Fruit fly (Drosophila melanogaster): ENCODE data around the gene CG13658.

The CG13658 gene

DNA sequence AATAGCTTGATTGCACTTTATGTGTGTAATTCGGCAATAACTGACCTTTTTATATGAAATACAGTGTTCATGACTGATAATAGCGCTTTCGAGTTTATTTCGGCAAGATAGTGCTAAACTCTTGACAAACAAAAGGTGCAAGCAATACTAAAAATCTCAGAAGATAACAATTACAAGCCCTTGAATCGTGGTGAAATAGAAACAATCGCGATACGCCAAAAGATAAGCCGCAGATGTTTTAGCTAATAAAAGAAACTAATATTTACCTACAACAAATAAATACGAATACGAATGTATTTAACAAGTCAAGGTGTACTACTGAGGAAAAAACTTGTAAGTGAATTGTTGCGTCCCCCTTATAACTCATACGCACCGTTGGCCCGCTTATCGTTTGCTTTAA, 12.0 kb upstream of the CG13658 start:
- TF ChIP-seq Sox14 (GFP tag; optimal IDR thresholded peaks at IDR 0.05), result no peak
- TF ChIP-seq vri (GFP tag; optimal IDR thresholded peaks at IDR 0.05), result peak; percentile 63
- TF ChIP-seq fkh (GFP tag; optimal IDR thresholded peaks at IDR 0.05), result peak; percentile 71
- TF ChIP-seq CG16779 (tag; optimal IDR thresholded peaks at IDR 0.05), result peak; percentile 2
- no peak for TF ChIP-seq CG10631 (GFP tag; optimal IDR thresholded peaks at IDR 0.05)

DNA sequence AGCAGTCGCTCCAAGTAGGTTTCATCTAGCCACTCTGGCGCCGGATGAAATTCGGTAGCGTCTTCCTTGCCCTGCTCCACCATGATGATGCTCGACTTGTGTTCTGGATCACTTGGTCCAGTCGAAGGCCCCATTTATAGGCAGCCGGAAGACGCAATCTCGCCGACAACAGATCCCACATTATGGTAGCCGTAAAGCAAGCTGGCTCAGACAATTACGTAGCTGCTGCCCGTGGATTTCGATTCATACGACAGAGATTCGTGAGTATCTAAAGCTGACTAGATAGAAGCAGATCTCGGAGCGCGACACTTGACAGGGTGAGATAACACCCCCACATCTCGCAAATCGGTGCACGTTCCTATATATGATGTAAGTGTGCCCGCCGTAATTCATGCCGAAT, 10.2 kb upstream of the CG13658 start, which contains the start of gene CG10513:
CG10513 (minus strand) TSS at position 101 of the 400 bp plus-strand sequence.
- TF ChIP-seq Smox (GFP tag; optimal IDR thresholded peaks at IDR 0.05) (no peak), vri (GFP tag; optimal IDR thresholded peaks at IDR 0.05) (peak; percentile 6), eg (GFP tag; IDR thresholded peaks at IDR 0.05) (no peak)

DNA sequence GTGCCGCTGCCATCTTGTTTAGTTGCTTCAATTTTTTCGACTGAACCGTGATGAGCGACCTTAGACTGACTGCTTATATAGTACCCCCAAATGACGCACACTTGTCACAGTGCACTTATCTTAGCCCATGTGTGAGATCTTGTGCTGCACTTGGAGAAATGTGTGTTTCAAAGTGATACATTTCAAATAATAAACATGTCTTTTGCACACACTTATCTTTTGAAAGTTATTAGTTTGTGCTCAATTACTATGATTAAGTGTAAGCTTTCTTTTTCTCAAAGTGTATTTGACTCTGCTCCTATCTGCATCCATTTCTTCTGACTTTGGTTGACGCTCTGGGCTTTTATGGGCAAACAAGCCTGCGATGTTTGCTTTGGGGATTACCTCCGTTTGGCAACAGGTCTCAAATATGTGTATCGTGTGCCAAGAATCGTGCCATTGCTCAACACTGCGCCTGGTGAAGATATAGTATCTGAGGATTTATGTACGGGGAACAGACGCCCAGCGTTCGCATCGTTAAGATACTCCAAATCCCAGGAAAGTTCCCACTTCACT, 7.4 kb upstream of the CG13658 start, which contains the start of gene CG10514:
CG10514 (minus strand) TSS at position 51 of the 555 bp plus-strand sequence.
- TF ChIP-seq Sox102F (GFP tag; optimal IDR thresholded peaks at IDR 0.05), result peak; percentile 4
- TF ChIP-seq svp (GFP tag), result peak; percentile 26
- peak; percentile 23 for TF ChIP-seq vri (GFP tag; optimal IDR thresholded peaks at IDR 0.05)
- TF ChIP-seq CG16779 (tag; optimal IDR thresholded peaks at IDR 0.05), result no peak
- no peak for TF ChIP-seq Hr38 (GFP tag; optimal IDR thresholded peaks at IDR 0.05)
- TF ChIP-seq dsx (GFP tag; optimal IDR thresholded peaks at IDR 0.05; ENCODE audit: poor library complexity, severe bottlenecking), result no peak
- no peak for TF ChIP-seq CG6808 (GFP tag; optimal IDR thresholded peaks at IDR 0.05)
- TF ChIP-seq Gug (GFP tag; IDR thresholded peaks at IDR 0.05), result no peak
- TF ChIP-seq achi (GFP tag; optimal IDR thresholded peaks at IDR 0.05), result peak; percentile 12
- TF ChIP-seq topi (GFP tag; optimal IDR thresholded peaks at IDR 0.05), result no peak
- TF ChIP-seq eg (GFP tag; IDR thresholded peaks at IDR 0.05), result no peak; the same call in 2 of the 3 replicates

DNA sequence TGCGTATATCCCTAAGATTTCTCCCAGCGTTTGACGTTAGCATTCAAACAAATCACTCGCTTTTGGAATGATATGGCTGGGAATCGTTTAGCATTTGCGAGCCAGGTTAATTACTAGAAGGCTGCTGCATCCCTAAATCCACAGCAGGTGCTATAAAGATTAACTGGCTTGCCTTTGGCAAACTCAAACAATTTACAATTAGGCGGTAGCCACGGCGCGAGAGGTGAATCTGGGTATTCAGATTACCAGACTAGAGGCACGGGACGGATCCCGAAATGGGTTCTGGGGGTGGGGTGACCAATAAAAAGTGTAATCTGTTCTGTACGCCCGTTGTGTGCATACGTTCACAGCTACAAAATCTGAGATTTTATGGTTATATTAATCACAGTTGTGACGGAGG, 6.1 kb upstream of the CG13658 start, which contains the start of gene CG11892:
CG11892 (plus strand) TSS at position 384 of the 400 bp plus-strand sequence.
- TF ChIP-seq CG1621 (tag; optimal IDR thresholded peaks at IDR 0.05) (no peak), svp (GFP tag) (peak; percentile 46), CG6808 (GFP tag; optimal IDR thresholded peaks at IDR 0.05) (no peak), fd59A (GFP tag; optimal IDR thresholded peaks at IDR 0.05) (no peak), Ets96B (tag; optimal IDR thresholded peaks at IDR 0.05) (no peak), CG10631 (GFP tag; optimal IDR thresholded peaks at IDR 0.05) (no peak), CG3919 (GFP tag; optimal IDR thresholded peaks at IDR 0.05) (no peak), Sox102F (GFP tag; optimal IDR thresholded peaks at IDR 0.05) (peak; percentile 23), fkh (GFP tag; optimal IDR thresholded peaks at IDR 0.05) (peak; percentile 90), fd85E (GFP tag; optimal IDR thresholded peaks at IDR 0.05) (no peak), CG6792 (GFP tag; optimal IDR thresholded peaks at IDR 0.05) (no peak), vri (GFP tag; optimal IDR thresholded peaks at IDR 0.05) (peak; percentile 46), CG8119 (GFP tag; IDR thresholded peaks at IDR 0.05) (no peak), CG11294 (GFP tag; IDR thresholded peaks at IDR 0.05) (no peak)

DNA sequence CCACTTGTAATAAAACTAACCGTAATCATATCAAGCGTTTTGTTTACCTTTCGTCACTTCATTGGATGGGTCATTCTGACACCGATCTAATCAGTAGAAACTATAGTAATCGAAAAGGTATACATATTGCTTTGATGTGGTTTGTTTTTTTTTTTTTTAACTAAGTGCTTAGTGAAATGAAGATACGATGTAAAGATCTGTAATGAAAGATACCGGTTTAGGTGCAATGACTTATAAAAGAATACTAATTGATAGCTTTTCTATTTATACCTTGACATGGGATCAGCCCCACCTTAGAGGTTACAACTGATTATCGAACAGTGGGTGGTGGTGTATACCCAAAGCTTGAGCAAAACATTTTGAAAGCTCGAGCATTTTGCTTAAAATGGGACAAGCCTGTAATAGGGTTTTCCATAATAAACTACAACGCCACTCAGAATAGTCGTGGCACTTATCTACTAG, 4.0 kb upstream of the CG13658 start, which contains the start of gene CG31300:
CG31300 (plus strand) TSS at position 412 of the 462 bp plus-strand sequence.
- TF ChIP-seq CG34406 (GFP tag; optimal IDR thresholded peaks at IDR 0.05), result no peak

DNA sequence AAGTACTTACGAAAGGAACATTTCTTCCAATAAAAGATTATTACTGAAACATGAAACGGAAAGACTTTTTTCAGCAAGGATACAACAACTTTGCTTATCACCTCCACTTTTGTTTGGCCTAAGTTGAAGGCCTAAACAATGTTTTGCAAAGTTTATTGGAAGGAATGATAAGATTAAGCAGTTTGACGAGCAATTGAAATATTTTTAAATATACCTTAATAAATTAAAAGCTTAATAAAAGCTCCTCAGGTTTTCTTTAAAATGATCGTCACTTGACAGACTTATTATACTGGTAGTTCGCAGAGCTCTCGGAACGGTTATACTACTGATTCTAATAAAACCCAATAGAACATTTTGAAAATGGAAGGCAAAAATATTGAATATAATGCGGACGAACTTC, 2.1 kb upstream of the CG13658 start, which contains the start of gene CG31104:
CG31104 (plus strand) TSS at position 301 of the 400 bp plus-strand sequence.
- no peak for TF ChIP-seq CG31627 (GFP tag; optimal IDR thresholded peaks at IDR 0.05)
- TF ChIP-seq pdm3 (GFP tag; optimal IDR thresholded peaks at IDR 0.05), result no peak
- no peak for TF ChIP-seq CG8632 (GFP tag; optimal IDR thresholded peaks at IDR 0.05)
- TF ChIP-seq Sox102F (GFP tag; optimal IDR thresholded peaks at IDR 0.05), result no peak
- no peak for TF ChIP-seq CG4318 (GFP tag; optimal IDR thresholded peaks at IDR 0.05)
- TF ChIP-seq CG1621 (tag; optimal IDR thresholded peaks at IDR 0.05), result no peak
- no peak for TF ChIP-seq Eip78C (GFP tag)
- TF ChIP-seq net (GFP tag; optimal IDR thresholded peaks at IDR 0.05), result no peak
- TF ChIP-seq vri (GFP tag; optimal IDR thresholded peaks at IDR 0.05), result no peak
- no peak for TF ChIP-seq CG10631 (GFP tag; optimal IDR thresholded peaks at IDR 0.05)
- TF ChIP-seq dac (GFP tag; optimal IDR thresholded peaks at IDR 0.05), result no peak
- no peak for TF ChIP-seq topi (GFP tag; optimal IDR thresholded peaks at IDR 0.05)
- no peak for TF ChIP-seq CG7368 (GFP tag; optimal IDR thresholded peaks at IDR 0.05)
- TF ChIP-seq CG11762 (GFP tag; optimal IDR thresholded peaks at IDR 0.05; ENCODE audit: insufficient read depth), result no peak
- no peak for TF ChIP-seq Sox14 (GFP tag; optimal IDR thresholded peaks at IDR 0.05)
- no peak for TF ChIP-seq CG11902 (GFP tag; optimal IDR thresholded peaks at IDR 0.05)
- no peak for TF ChIP-seq svp (GFP tag)
- TF ChIP-seq CG6276 (GFP tag; optimal IDR thresholded peaks at IDR 0.05), result no peak

Measured in whole organism, prepupa.